Fruit fly (Drosophila melanogaster): ENCODE measurements around the gene CG11035.

CG11035 gene

DNA sequence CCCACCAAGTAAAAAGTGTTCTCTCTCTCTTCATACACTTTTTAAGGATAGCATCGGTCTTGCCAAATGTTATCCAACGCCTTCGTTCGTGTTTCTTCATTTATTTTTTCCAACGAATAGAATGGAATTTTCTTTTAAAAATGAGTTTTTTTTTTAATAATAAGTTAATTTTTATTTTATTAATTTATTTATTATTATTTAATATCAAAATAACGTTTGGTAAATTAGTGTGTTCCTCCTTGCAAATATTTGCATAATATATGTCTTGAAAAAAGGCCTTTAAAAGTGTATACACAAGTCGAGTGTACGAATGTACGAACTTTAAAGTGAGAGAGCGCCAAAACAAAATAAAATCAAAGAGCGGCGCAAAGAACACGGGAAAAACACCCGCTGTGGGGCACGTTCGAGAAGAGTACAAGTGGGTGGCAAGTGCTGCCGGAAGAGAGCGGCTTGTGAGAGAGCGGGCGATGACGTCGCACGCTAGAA lies 5.6 kb downstream of the CG11035 start (continued):
- no peak for TF ChIP-seq CG42726 (GFP tag; IDR thresholded peaks at IDR 0.05; ENCODE audit: partially characterized antibody)
- peak; percentile 34 for TF ChIP-seq Mad (GFP tag; optimal IDR thresholded peaks at IDR 0.05)
- TF ChIP-seq Dip3 (GFP tag; optimal IDR thresholded peaks at IDR 0.05): peak; percentile 3
- peak; percentile 29 for TF ChIP-seq slou (GFP tag; optimal IDR thresholded peaks at IDR 0.05)
- peak; percentile 60 for TF ChIP-seq tin (GFP tag; optimal IDR thresholded peaks at IDR 0.05)
- TF ChIP-seq B-H1 (GFP tag; IDR thresholded peaks at IDR 0.05): peak; percentile 41; the same call in 2 of the 3 replicates
- no peak for TF ChIP-seq pum (GFP tag; optimal IDR thresholded peaks at IDR 0.05)
- TF ChIP-seq pfk (GFP tag; optimal IDR thresholded peaks at IDR 0.05): no peak
- peak; percentile 18 for TF ChIP-seq Ets65A (GFP tag)
- TF ChIP-seq CG14860 (GFP tag; IDR thresholded peaks at IDR 0.05; ENCODE audit: partially characterized antibody): no peak
- no peak for TF ChIP-seq CG1529 (GFP tag; optimal IDR thresholded peaks at IDR 0.05)
- TF ChIP-seq Taf1 (GFP tag; IDR thresholded peaks at IDR 0.05): no peak
- peak; percentile 60 for TF ChIP-seq Six4 (GFP tag; optimal IDR thresholded peaks at IDR 0.05)
- peak; percentile 35; the same call in 1 of the 2 replicates for TF ChIP-seq CG31224 (GFP tag; IDR thresholded peaks at IDR 0.05)
- no peak for TF ChIP-seq CG1024 (GFP tag; IDR thresholded peaks at IDR 0.05)
- peak; percentile 90 for TF ChIP-seq run (tag; optimal IDR thresholded peaks at IDR 0.05)
- peak; percentile 70 for TF ChIP-seq NFAT (GFP tag; IDR thresholded peaks at IDR 0.05)
- no peak for TF ChIP-seq NC2β (GFP tag; optimal IDR thresholded peaks at IDR 0.05)
- peak; percentile 66 for TF ChIP-seq CG17328 (GFP tag; IDR thresholded peaks at IDR 0.05)
- peak; percentile 90 for TF ChIP-seq CG13775 (GFP tag; optimal IDR thresholded peaks at IDR 0.05)
- no peak for TF ChIP-seq Side (GFP tag; optimal IDR thresholded peaks at IDR 0.05)
- TF ChIP-seq CG8089 (GFP tag; optimal IDR thresholded peaks at IDR 0.05): no peak
- no peak for TF ChIP-seq pros (GFP tag; optimal IDR thresholded peaks at IDR 0.05)
- no peak for TF ChIP-seq repo (GFP tag; optimal IDR thresholded peaks at IDR 0.05)
- peak; percentile 79 for TF ChIP-seq CG9727 (GFP tag; optimal IDR thresholded peaks at IDR 0.05)
- TF ChIP-seq hbn (GFP tag; IDR thresholded peaks at IDR 0.05; ENCODE audit: partially characterized antibody): 0 out of 2 replicates have a peak, but pooled peaks have one; percentile 28
- peak; percentile 87 for TF ChIP-seq phol (tag; optimal IDR thresholded peaks at IDR 0.05)
- TF ChIP-seq gsb (GFP tag; IDR thresholded peaks at IDR 0.05): no peak
- TF ChIP-seq CG1233 (GFP tag; optimal IDR thresholded peaks at IDR 0.05): peak; percentile 70
- TF ChIP-seq NK7.1 (GFP tag; optimal IDR thresholded peaks at IDR 0.05): peak; percentile 27
- TF ChIP-seq Abd-B (GFP tag; optimal IDR thresholded peaks at IDR 0.05): peak; percentile 74
- TF ChIP-seq CG8478 (optimal IDR thresholded peaks at IDR 0.05): no peak
- TF ChIP-seq dysf (GFP tag; IDR thresholded peaks at IDR 0.05): peak; percentile 85
- peak; percentile 81 for TF ChIP-seq CG10366 (GFP tag; IDR thresholded peaks at IDR 0.05)
- no peak for TF ChIP-seq Ets97D (GFP tag; optimal IDR thresholded peaks at IDR 0.05)
- peak; percentile 26; the same call in 1 of the 2 replicates for TF ChIP-seq Adf1 (GFP tag; IDR thresholded peaks at IDR 0.05)
- TF ChIP-seq slbo (GFP tag; IDR thresholded peaks at IDR 0.05): peak; percentile 87
- peak; percentile 1 for TF ChIP-seq shn (GFP tag; optimal IDR thresholded peaks at IDR 0.05)
- TF ChIP-seq CG10979 (tag; optimal IDR thresholded peaks at IDR 0.05): peak; percentile 89
- peak; percentile 11 for TF ChIP-seq Dp (GFP tag; optimal IDR thresholded peaks at IDR 0.05)
- TF ChIP-seq NfI (GFP tag; optimal IDR thresholded peaks at IDR 0.05): peak; percentile 91
- TF ChIP-seq Xrp1 (GFP tag; IDR thresholded peaks at IDR 0.05): peak; percentile 72
- TF ChIP-seq CG15601 (tag; optimal IDR thresholded peaks at IDR 0.05): peak; percentile 92
- TF ChIP-seq wek (GFP tag; optimal IDR thresholded peaks at IDR 0.05): no peak
- peak; percentile 48; the same call in 1 of the 2 replicates for TF ChIP-seq CG11247 (GFP tag; IDR thresholded peaks at IDR 0.05)
- 0 out of 3 replicates have a peak, but pooled peaks have one; percentile 9 for TF ChIP-seq Optix (GFP tag; IDR thresholded peaks at IDR 0.05)
- no peak for TF ChIP-seq Gsc (GFP tag; IDR thresholded peaks at IDR 0.05)
- peak; percentile 80 for TF ChIP-seq CG30431 (GFP tag; optimal IDR thresholded peaks at IDR 0.05)
- TF ChIP-seq Lim3 (GFP tag; IDR thresholded peaks at IDR 0.05): no peak
- TF ChIP-seq unpg (GFP tag; optimal IDR thresholded peaks at IDR 0.05): peak; percentile 88
- TF ChIP-seq Dad (GFP tag; optimal IDR thresholded peaks at IDR 0.05): no peak
- TF ChIP-seq pita (GFP tag; optimal IDR thresholded peaks at IDR 0.05): no peak
